Fruit fly (Drosophila melanogaster) Kc167 (cell line): ENCODE data around the gene stg.

Experiments used
- Myc ChIP-seq: fragments of >200 bp; optimal IDR thresholded peaks from 2 replicates; lab custom pipeline; 2017; ENCODE audit warnings: missing external identifiers
- Sin3A ChIP-seq: fragments of >200 bp; optimal IDR thresholded peaks from 2 replicates; lab custom pipeline; 2018; ENCODE audit warnings: missing external identifiers
- h ChIP-seq: fragments of >200 bp; optimal IDR thresholded peaks from 3 replicates; lab custom pipeline; 2018; ENCODE audit warnings: missing external identifiers
- insv ChIP-seq: fragments of >200 bp; optimal IDR thresholded peaks from 3 replicates; lab custom pipeline; 2018; ENCODE audit warnings: missing external identifiers
- psq ChIP-seq: fragments of >200 bp; optimal IDR thresholded peaks from 2 replicates; lab custom pipeline; 2017; ENCODE audit warnings: missing external identifiers
- ttk ChIP-seq: sonication (Bioruptor generic); optimal IDR thresholded peaks from 2 replicates; lab custom pipeline; 2017; ENCODE audit warnings: missing external identifiers

The stg gene

DNA sequence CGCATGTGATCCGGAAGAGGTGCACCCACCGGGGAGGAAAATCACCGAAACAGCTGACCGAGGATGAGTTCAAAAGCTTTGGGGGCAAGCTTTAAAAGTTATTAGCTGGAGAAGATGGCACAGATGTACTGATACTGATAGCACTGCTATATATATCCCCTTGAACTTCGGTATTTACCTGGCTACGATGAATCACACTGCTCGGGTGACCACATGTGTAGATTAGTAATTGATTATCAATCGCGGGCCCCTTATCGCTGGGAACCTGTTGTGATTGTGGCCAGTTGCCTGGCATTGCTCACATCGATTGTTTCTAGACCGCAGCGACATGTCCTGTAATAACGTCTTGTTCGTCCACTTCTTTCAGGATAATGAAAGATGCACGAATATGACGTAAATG is 25.6 kb downstream of the stg start:
- TF ChIP-seq insv (lab: Kevin White, UChicago): no peak
- TF ChIP-seq h (lab: Kevin White, UChicago): no peak
- peak; percentile 80 for TF ChIP-seq ttk (lab: Kevin White, UChicago)

DNA sequence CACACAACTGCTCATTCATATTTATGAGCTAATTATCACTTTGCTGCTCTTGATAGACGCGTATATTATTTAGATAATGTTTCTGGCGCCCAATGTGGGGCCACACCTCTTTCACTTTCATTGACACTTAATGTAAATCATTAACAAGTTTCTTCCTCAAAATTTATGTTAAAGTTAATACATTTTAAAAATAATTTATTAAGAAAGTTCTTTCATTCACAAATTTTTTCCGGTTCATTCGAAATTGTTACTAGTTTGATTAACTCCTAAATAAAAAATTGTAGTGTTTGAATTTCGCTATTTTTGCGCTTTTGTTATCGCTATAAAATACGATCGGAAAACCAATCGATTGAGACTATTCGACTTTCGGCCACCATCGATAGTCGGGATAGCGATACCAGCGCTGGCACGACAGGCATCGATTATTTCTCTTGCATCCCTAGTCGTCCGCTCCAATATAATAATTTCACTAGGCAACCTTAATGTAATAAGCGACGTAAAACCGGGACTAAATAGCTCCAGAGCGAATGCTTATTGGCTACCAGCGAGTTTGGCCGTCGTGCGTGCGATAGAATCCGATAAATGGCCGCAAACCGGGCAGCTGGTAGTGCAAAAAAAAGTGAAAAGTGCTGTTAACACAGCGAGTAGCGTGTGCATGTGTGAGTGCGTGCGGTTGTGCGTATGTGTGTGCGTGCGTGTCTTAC is 26.7 kb downstream of the stg start, which contains the start of gene Usp1:
Usp1 (plus strand) TSS at position 417 of the 704 bp plus-strand sequence.
- no peak for TF ChIP-seq h (lab: Kevin White, UChicago)
- TF ChIP-seq psq (lab: Kevin White, UChicago): peak; percentile 60
- TF ChIP-seq insv (lab: Kevin White, UChicago): no peak

DNA sequence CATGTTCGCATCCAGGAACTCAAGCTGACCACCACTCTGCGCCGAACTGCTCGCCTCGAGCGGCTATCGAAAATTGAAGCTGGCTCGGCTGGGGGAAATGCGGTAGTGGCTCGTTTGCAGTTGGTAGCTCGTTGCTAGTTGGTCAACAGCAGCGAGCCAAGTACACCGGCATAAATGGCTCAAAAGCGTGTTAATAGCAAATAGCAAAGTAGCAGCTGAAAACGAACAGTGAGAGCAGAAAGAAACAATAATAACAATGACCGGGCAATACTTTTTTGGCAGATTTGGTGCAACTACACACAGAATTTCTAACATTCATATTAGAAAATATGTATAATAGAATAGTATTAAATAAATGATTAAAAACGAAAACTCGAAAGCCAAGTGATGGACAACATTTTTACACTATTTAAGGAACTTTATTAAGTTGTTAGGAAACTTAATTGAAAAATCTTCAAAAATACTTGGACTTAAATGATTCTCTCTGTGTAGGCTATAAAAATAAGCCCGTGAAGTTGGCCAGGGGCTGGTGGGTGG is 27.9 kb downstream of the stg start, which contains the start of gene CG14507:
CG14507 (minus strand) TSS at position 51 of the 537 bp plus-strand sequence.
- no peak for TF ChIP-seq psq (lab: Kevin White, UChicago)
- TF ChIP-seq Sin3A (lab: Kevin White, UChicago): no peak
- no peak for TF ChIP-seq Myc (lab: Kevin White, UChicago)
- no peak for TF ChIP-seq ttk (lab: Kevin White, UChicago)
- TF ChIP-seq insv (lab: Kevin White, UChicago): no peak
- TF ChIP-seq h (lab: Kevin White, UChicago): no peak

DNA sequence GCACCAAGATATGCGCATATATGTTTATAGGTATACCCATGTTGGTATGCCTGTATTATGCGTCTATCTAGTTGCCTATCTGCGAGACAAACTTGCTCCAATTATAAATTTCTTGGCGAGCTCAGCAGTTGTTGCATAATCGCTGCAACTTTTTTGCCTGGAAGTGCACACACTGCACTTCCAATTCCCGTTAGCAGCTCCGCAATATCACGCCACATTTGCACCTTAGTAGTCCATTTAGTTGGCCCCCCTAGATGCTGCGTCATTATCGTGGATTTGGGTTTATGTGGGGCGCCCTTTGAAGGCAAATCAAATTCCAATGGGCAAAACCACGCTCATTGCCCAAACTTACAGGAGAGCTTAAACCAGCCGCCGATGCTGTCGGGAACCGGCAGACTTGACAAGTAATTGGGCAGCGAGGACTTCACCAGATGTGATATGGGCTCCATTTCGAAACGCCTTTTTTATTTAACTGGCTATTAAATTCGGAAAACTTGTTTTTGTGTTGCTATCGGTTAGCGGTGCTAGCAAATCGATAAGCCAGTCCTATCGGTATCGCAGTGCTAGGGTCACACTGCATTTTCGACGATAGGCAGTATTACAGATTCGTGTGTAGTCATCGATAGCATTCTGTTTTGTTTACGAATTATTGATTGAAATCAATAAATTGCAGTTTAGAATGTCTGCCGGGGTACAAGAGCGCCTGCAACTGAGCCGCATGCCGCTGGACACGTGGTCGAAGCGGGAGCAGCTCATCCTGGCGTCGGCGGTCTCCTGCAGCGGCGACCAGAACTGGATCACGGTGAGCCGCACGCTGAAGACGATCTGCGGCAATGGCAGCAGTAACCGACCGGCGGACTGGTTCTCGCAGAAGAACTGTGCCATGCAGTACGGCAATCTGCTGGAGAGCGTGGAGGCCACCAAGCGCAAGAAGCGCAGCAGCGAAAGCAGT is 32.4 kb downstream of the stg start, which contains the start of the genes Cisd2 and Brd8:
Cisd2 (minus strand) TSS at position 538 of the 952 bp plus-strand sequence.
Brd8 (plus strand) TSS at position 595 of the 952 bp plus-strand sequence.
- no peak for TF ChIP-seq Myc (lab: Kevin White, UChicago)
- no peak for TF ChIP-seq Sin3A (lab: Kevin White, UChicago)
- no peak for TF ChIP-seq insv (lab: Kevin White, UChicago)
- TF ChIP-seq h (lab: Kevin White, UChicago): no peak
- no peak for TF ChIP-seq ttk (lab: Kevin White, UChicago)
- TF ChIP-seq psq (lab: Kevin White, UChicago): no peak

DNA sequence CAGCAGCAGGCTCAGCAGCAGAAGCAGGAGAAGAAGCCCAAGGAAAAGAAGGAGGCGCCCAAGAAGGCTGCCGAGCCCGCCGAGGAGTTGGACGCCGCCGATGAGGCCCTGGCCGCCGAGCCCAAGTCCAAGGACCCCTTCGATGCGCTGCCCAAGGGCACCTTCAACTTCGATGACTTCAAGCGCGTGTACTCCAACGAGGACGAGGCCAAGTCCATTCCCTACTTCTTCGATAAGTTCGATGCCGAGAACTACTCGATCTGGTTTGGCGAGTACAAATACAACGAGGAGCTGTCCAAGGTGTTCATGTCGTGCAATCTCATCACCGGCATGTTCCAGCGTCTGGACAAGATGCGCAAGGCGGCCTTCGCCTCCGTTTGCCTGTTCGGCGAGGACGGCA is 34.4 kb downstream of the stg start:
- TF ChIP-seq insv (lab: Kevin White, UChicago): no peak
- peak; percentile 96 for TF ChIP-seq ttk (lab: Kevin White, UChicago)
- no peak for TF ChIP-seq Sin3A (lab: Kevin White, UChicago)
- TF ChIP-seq h (lab: Kevin White, UChicago): no peak

DNA sequence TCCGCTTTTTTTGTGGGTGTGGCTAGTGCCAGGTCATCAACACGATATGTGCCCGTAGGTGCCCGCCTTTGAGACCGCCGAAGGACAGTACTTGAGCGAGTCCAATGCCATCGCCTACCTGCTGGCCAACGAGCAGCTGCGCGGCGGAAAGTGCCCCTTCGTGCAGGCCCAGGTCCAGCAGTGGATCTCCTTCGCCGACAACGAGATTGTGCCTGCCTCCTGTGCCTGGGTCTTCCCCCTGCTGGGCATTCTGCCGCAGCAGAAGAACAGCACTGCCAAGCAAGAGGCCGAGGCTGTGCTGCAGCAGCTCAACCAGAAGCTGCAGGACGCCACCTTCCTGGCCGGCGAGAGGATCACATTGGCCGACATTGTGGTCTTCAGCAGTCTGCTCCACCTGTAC is 35.0 kb downstream of the stg start:
- TF ChIP-seq psq (lab: Kevin White, UChicago) (no peak), Myc (lab: Kevin White, UChicago) (no peak), h (lab: Kevin White, UChicago) (no peak), ttk (lab: Kevin White, UChicago) (no peak), Sin3A (lab: Kevin White, UChicago) (no peak), insv (lab: Kevin White, UChicago) (no peak)

DNA sequence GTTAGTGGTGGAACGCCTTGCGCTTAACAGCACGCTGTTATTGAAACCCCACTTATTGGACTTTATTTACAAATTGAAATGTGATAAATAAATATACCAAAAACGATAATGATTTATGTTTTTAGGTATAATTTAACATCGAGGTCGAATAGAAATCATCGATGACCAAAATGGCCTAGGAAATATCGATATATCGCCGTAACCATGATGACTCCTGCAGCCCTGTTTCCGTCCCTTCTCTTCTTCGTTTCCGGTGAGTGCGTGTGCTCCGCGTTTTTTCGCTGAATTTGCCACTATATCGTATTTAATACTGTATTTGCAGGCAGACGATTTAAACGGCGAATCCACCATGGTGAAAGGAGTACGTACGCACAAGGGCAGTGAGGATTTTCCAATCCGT is 35.7 kb downstream of the stg start, which contains the start of gene eEF1gamma:
eEF1gamma (plus strand) TSS at position 225 of the 400 bp plus-strand sequence.
- TF ChIP-seq ttk (lab: Kevin White, UChicago): no peak

DNA sequence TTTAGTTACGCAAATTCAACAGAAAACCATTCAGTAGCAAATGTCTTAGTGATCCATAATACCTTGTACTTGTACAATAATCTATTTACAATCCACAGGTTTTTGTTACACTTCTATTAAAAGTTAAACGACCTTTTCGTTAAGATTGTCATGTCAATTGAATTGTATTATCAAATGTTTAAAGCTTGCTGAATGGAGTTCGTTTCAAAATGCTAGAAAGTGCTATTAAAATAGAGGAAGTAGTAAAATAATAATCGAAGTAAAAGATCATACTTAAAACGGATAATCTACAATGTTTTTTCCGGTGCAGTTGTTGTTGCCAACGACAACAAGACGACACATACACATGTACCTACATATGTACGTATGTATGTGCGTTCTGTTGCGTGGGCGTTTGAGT is 37.6 kb downstream of the stg start:
- TF ChIP-seq Sin3A (lab: Kevin White, UChicago) (no peak), insv (lab: Kevin White, UChicago) (no peak), Myc (lab: Kevin White, UChicago) (no peak), ttk (lab: Kevin White, UChicago) (no peak), h (lab: Kevin White, UChicago) (no peak), psq (lab: Kevin White, UChicago) (no peak)

DNA sequence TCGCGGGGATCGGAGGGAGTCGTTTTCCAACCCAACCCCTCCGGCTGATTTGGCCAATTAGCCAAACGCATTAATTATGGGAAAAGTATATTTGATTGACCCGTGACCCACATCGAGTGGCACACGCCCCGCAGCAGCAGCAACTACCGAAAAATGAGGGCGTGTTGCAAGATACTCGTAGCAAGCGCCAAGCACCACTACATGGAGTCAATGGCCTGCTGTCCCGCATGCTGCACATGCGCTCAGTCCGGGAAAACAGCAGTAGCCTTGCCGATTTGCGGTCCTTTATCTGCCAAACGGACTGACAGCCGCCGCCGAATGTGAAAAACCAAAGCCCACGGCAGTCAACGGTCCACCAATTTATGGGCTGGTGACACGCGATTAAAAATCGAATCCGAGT is 38.3 kb downstream of the stg start:
- TF ChIP-seq insv (lab: Kevin White, UChicago) (no peak), Myc (lab: Kevin White, UChicago) (no peak), Sin3A (lab: Kevin White, UChicago) (no peak), ttk (lab: Kevin White, UChicago) (no peak), psq (lab: Kevin White, UChicago) (no peak), h (lab: Kevin White, UChicago) (no peak)

DNA sequence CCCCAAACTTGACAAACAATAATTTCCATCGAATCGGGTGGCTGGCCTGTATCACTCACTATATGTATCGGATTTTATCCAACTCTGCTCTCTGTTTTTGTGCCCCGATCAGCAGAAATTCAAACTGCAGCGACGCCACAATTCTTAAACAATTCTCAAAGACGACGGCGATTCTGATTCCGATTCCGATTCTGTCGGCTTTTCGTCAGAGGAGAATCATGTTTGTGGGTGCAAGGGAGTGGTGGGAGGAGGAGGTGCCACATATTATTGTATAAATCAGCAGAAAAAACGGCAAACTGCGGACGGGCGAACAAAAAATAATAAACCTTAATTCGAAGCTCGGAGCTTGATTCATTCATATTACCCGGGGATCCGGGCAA is 39.1 kb downstream of the stg start:
- no peak for TF ChIP-seq Myc (lab: Kevin White, UChicago)
- no peak for TF ChIP-seq Sin3A (lab: Kevin White, UChicago)
- no peak for TF ChIP-seq insv (lab: Kevin White, UChicago)
- no peak for TF ChIP-seq h (lab: Kevin White, UChicago)
- TF ChIP-seq ttk (lab: Kevin White, UChicago): no peak
- TF ChIP-seq psq (lab: Kevin White, UChicago): no peak
